Fruit fly (Drosophila melanogaster) whole organism, prepupa: ENCODE measurements around the gene mRpL45.

Source experiments
- Blimp-1 ChIP-seq: fragments of 200-800 bp; sonication (Bioruptor generic); optimal IDR thresholded peaks from 3 replicates; lab custom pipeline; 2017; ENCODE audit warnings: missing biosample characterization, missing genetic modification characterization, mild to moderate bottlenecking, moderate library complexity, missing genetic modification reagents
- CG10631 ChIP-seq: fragments of 200-800 bp; sonication (Bioruptor generic); optimal IDR thresholded peaks from 2 replicates; lab custom pipeline; 2016; ENCODE audit warnings: missing biosample characterization, missing genetic modification characterization
- CG10669 ChIP-seq: fragments of 200-800 bp; sonication (Bioruptor generic); optimal IDR thresholded peaks from 3 replicates; lab custom pipeline; 2018; ENCODE audit warnings: missing biosample characterization, mild to moderate bottlenecking, missing genetic modification characterization, moderate library complexity
- CG11294 ChIP-seq: fragments of 200-800 bp; sonication (Bioruptor generic); IDR thresholded peaks from 2 replicates; pipeline ENCODE4 v1.3.6; 2022; ENCODE audit warnings: missing biosample characterization, missing genetic modification characterization
- CG11762 ChIP-seq: fragments of 200-800 bp; sonication (Bioruptor generic); optimal IDR thresholded peaks from 3 replicates; lab custom pipeline; 2016; ENCODE audit warnings: missing biosample characterization, missing genetic modification characterization; ENCODE audit not compliant: insufficient read depth
- CG11902 ChIP-seq: fragments of 200-800 bp; sonication (Bioruptor generic); optimal IDR thresholded peaks from 3 replicates; lab custom pipeline; 2016; ENCODE audit warnings: missing biosample characterization, missing genetic modification characterization
- CG15336 ChIP-seq: fragments of 200-800 bp; sonication (Bioruptor generic); IDR thresholded peaks from 2 replicates; pipeline ENCODE4 v1.3.6; 2022; ENCODE audit warnings: missing biosample characterization, missing genetic modification characterization
- CG1621 ChIP-seq: fragments of 200-800 bp; sonication (Bioruptor generic); optimal IDR thresholded peaks from 3 replicates; lab custom pipeline; 2018; ENCODE audit warnings: missing biosample characterization, mild to moderate bottlenecking, missing genetic modification characterization
- CG16779 ChIP-seq: fragments of 200-800 bp; sonication (Bioruptor generic); optimal IDR thresholded peaks from 3 replicates; lab custom pipeline; 2017; ENCODE audit warnings: missing biosample characterization, mild to moderate bottlenecking, missing genetic modification characterization
- CG3032 ChIP-seq: fragments of 200-800 bp; optimal IDR thresholded peaks from 2 replicates; lab custom pipeline; 2019; ENCODE audit warnings: missing biosample characterization, mild to moderate bottlenecking, missing genetic modification characterization, moderate library complexity
- CG31627 ChIP-seq: fragments of 200-800 bp; sonication (Bioruptor generic); optimal IDR thresholded peaks from 3 replicates; lab custom pipeline; 2016; ENCODE audit warnings: missing biosample characterization, missing genetic modification characterization
- CG32006 ChIP-seq: fragments of 200-800 bp; sonication (Bioruptor generic); optimal IDR thresholded peaks from 3 replicates; lab custom pipeline; 2017; ENCODE audit warnings: missing biosample characterization, mild to moderate bottlenecking, missing genetic modification characterization
- CG34406 ChIP-seq: fragments of 200-800 bp; sonication (Bioruptor generic); optimal IDR thresholded peaks from 3 replicates; lab custom pipeline; 2016; ENCODE audit warnings: missing biosample characterization, missing genetic modification characterization
- CG3919 ChIP-seq: fragments of 200-800 bp; sonication (Bioruptor generic); optimal IDR thresholded peaks from 3 replicates; lab custom pipeline; 2016; ENCODE audit warnings: missing biosample characterization, missing genetic modification characterization
- CG4318 ChIP-seq: fragments of 200-800 bp; sonication (Bioruptor generic); optimal IDR thresholded peaks from 3 replicates; lab custom pipeline; 2017; ENCODE audit warnings: missing biosample characterization, mild to moderate bottlenecking, missing genetic modification characterization
- CG6792 ChIP-seq: fragments of 200-800 bp; sonication (Bioruptor generic); optimal IDR thresholded peaks from 3 replicates; lab custom pipeline; 2016; ENCODE audit warnings: missing biosample characterization, missing genetic modification characterization
- CG6854 ChIP-seq: fragments of 200-800 bp; sonication (Bioruptor generic); optimal IDR thresholded peaks from 2 replicates; lab custom pipeline; 2017; ENCODE audit warnings: missing biosample characterization, mild to moderate bottlenecking, missing genetic modification characterization
- CG7368 ChIP-seq: fragments of 200-800 bp; sonication (Bioruptor generic); optimal IDR thresholded peaks from 3 replicates; lab custom pipeline; 2016; ENCODE audit warnings: missing biosample characterization, missing genetic modification characterization
- CG8119 ChIP-seq: fragments of 200-800 bp; sonication (Bioruptor generic); IDR thresholded peaks from 3 replicates; pipeline ENCODE4 v1.3.6; 2022; ENCODE audit warnings: missing biosample characterization, missing genetic modification characterization
- CG8319 ChIP-seq: fragments of 200-800 bp; sonication (Bioruptor generic); optimal IDR thresholded peaks from 3 replicates; lab custom pipeline; 2016; ENCODE audit warnings: missing biosample characterization, missing genetic modification characterization
- CG9139 ChIP-seq: fragments of 200-800 bp; sonication (Bioruptor generic); optimal IDR thresholded peaks from 3 replicates; lab custom pipeline; 2017; ENCODE audit warnings: missing biosample characterization, mild to moderate bottlenecking, missing genetic modification characterization
- Eip75B ChIP-seq: fragments of 200-800 bp; sonication (Bioruptor generic); optimal IDR thresholded peaks from 3 replicates; lab custom pipeline; 2016; ENCODE audit warnings: missing biosample characterization, missing genetic modification characterization
- Eip78C ChIP-seq: fragments of 200-800 bp; sonication (Bioruptor generic); peaks from one replicate; lab custom pipeline; 2016; ENCODE audit warnings: missing biosample characterization, missing genetic modification characterization
- Eip93F ChIP-seq: fragments of 200-800 bp; sonication (Bioruptor generic); optimal IDR thresholded peaks from 2 replicates; lab custom pipeline; 2016; ENCODE audit warnings: missing biosample characterization, mild to moderate bottlenecking, missing genetic modification characterization
- Ets21C ChIP-seq: fragments of 200-800 bp; sonication (Bioruptor generic); optimal IDR thresholded peaks from 3 replicates; lab custom pipeline; 2016; ENCODE audit warnings: missing biosample characterization, missing genetic modification characterization
- Gug ChIP-seq: fragments of 200-800 bp; sonication (Bioruptor generic); IDR thresholded peaks from 2 replicates; pipeline ENCODE4 v1.3.6; 2022; ENCODE audit warnings: missing biosample characterization, missing genetic modification characterization
- Hr38 ChIP-seq: sonication (Bioruptor generic); optimal IDR thresholded peaks from 2 replicates; lab custom pipeline; 2016; ENCODE audit warnings: missing biosample characterization, missing genetic modification characterization
- Hr39 ChIP-seq: fragments of 200-800 bp; sonication (Bioruptor generic); optimal IDR thresholded peaks from 2 replicates; lab custom pipeline; 2016; ENCODE audit warnings: missing biosample characterization, missing genetic modification characterization
- Met ChIP-seq: fragments of 200-800 bp; sonication (Bioruptor generic); optimal IDR thresholded peaks from 3 replicates; lab custom pipeline; 2016; ENCODE audit warnings: missing biosample characterization, missing genetic modification characterization
- OdsH ChIP-seq: fragments of 200-800 bp; sonication (Bioruptor generic); optimal IDR thresholded peaks from 3 replicates; lab custom pipeline; 2016; ENCODE audit warnings: missing biosample characterization, missing genetic modification characterization
- Smox ChIP-seq: fragments of 200-800 bp; sonication (Bioruptor generic); optimal IDR thresholded peaks from 3 replicates; lab custom pipeline; 2016; ENCODE audit warnings: missing biosample characterization, missing genetic modification characterization
- Sox14 ChIP-seq: fragments of 200-800 bp; sonication (Bioruptor generic); optimal IDR thresholded peaks from 3 replicates; lab custom pipeline; 2016; ENCODE audit warnings: missing biosample characterization, missing genetic modification characterization
- Sox15 ChIP-seq: fragments of 200-800 bp; sonication (Bioruptor generic); optimal IDR thresholded peaks from 3 replicates; lab custom pipeline; 2016; ENCODE audit warnings: missing biosample characterization, missing genetic modification characterization
- achi ChIP-seq: fragments of 200-800 bp; sonication (Bioruptor generic); optimal IDR thresholded peaks from 3 replicates; lab custom pipeline; 2016; ENCODE audit warnings: missing biosample characterization, missing genetic modification characterization
- acj6 ChIP-seq: fragments of 200-800 bp; sonication (Bioruptor generic); optimal IDR thresholded peaks from 3 replicates; lab custom pipeline; 2016; ENCODE audit warnings: missing biosample characterization, missing genetic modification characterization
- cyc ChIP-seq: fragments of 200-800 bp; sonication (Bioruptor generic); optimal IDR thresholded peaks from 3 replicates; lab custom pipeline; 2016; ENCODE audit warnings: missing biosample characterization, missing genetic modification characterization
- dac ChIP-seq: fragments of 200-800 bp; sonication (Bioruptor generic); optimal IDR thresholded peaks from 2 replicates; lab custom pipeline; 2017; ENCODE audit warnings: missing biosample characterization, mild to moderate bottlenecking, missing genetic modification characterization
- dsx ChIP-seq: fragments of 200-800 bp; optimal IDR thresholded peaks from 3 replicates; lab custom pipeline; 2019; ENCODE audit warnings: missing biosample characterization, mild to moderate bottlenecking, missing genetic modification characterization, moderate library complexity; ENCODE audit not compliant: poor library complexity, severe bottlenecking
- fd85E ChIP-seq: fragments of 200-800 bp; sonication (Bioruptor generic); optimal IDR thresholded peaks from 3 replicates; lab custom pipeline; 2016; ENCODE audit warnings: missing biosample characterization, missing genetic modification characterization
- fkh ChIP-seq: fragments of 200-800 bp; sonication (Bioruptor generic); optimal IDR thresholded peaks from 3 replicates; lab custom pipeline; 2017; ENCODE audit warnings: missing biosample characterization, mild to moderate bottlenecking, missing genetic modification characterization, moderate library complexity
- net ChIP-seq: fragments of 200-800 bp; sonication (Bioruptor generic); optimal IDR thresholded peaks from 3 replicates; lab custom pipeline; 2016; ENCODE audit warnings: missing biosample characterization, missing genetic modification characterization
- pdm3 ChIP-seq: fragments of 200-800 bp; sonication (Bioruptor generic); optimal IDR thresholded peaks from 3 replicates; lab custom pipeline; 2016; ENCODE audit warnings: missing biosample characterization, missing genetic modification characterization
- salr ChIP-seq, 2 experiments: fragments of 200-800 bp; sonication (Bioruptor generic); optimal IDR thresholded peaks; 3 replicates each; lab custom pipeline; 2016 to 2018; ENCODE audit warnings: missing biosample characterization in 2 of 2, missing genetic modification characterization in 2 of 2, mild to moderate bottlenecking in 1 of 2
- spab ChIP-seq: fragments of 200-800 bp; sonication (Bioruptor generic); optimal IDR thresholded peaks from 2 replicates; lab custom pipeline; 2017; ENCODE audit warnings: missing biosample characterization, mild to moderate bottlenecking, missing genetic modification characterization, missing genetic modification reagents
- ss ChIP-seq, 2 experiments: fragments of 200-800 bp; sonication (Bioruptor generic); optimal IDR thresholded peaks; 2 replicates in 1 of 2; 3 replicates in 1 of 2; lab custom pipeline; 2017 to 2018; ENCODE audit warnings: mild to moderate bottlenecking in 2 of 2, missing biosample characterization in 2 of 2, missing genetic modification characterization in 2 of 2, moderate library complexity in 1 of 2
- svp ChIP-seq: fragments of 200-800 bp; sonication (Bioruptor generic); peaks from one replicate; lab custom pipeline; 2016; ENCODE audit warnings: missing biosample characterization, missing genetic modification characterization
- topi ChIP-seq: fragments of 200-800 bp; sonication (Bioruptor generic); optimal IDR thresholded peaks from 3 replicates; lab custom pipeline; 2016; ENCODE audit warnings: missing biosample characterization, missing genetic modification characterization
- vri ChIP-seq: fragments of 200-800 bp; sonication (Bioruptor generic); optimal IDR thresholded peaks from 3 replicates; lab custom pipeline; 2016; ENCODE audit warnings: missing biosample characterization, mild to moderate bottlenecking, missing genetic modification characterization

The mRpL45 gene

DNA sequence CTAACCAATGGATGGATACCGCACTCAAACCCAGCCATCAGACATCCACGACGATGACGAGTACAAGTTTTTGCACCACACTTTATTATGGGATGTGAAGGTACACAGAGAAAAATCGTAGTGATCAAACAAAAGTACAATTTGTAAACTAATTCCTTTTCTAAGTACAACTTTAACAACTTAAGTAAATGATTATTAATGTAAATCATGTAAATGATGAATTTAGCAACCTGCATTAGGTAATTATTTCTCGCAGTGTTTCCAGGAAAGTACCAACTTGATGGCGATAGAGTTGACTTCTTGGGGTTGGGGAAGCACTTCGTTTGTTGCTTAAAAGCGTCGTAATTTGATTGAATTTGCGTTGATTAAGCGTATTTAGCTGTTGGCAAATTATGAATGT is 44.8 kb downstream of the mRpL45 start (continued):
- TF ChIP-seq Sox14 (GFP tag; lab: Kevin White, UChicago) = peak; percentile 64
- peak; percentile 86 for TF ChIP-seq CG32006 (GFP tag; lab: Kevin White, UChicago)
- TF ChIP-seq Gug = no peak
- TF ChIP-seq fkh (GFP tag; lab: Kevin White, UChicago) = no peak
- TF ChIP-seq cyc (GFP tag; lab: Kevin White, UChicago) = no peak
- peak; percentile 28 to 69 for TF ChIP-seq salr (GFP tag; optimal IDR thresholded peaks at IDR 0.05; lab: Kevin White, UChicago)
- no peak for TF ChIP-seq CG16779 (tag; lab: Kevin White, UChicago)
- TF ChIP-seq ss (GFP tag; optimal IDR thresholded peaks at IDR 0.05; lab: Kevin White, UChicago) = no peak
- peak; percentile 64 for TF ChIP-seq net (GFP tag; lab: Kevin White, UChicago)
- peak; percentile 11 for TF ChIP-seq CG3919 (GFP tag; lab: Kevin White, UChicago)
- TF ChIP-seq achi (GFP tag; lab: Kevin White, UChicago) = peak; percentile 75
- no peak for TF ChIP-seq svp (GFP tag; lab: Kevin White, UChicago)
- TF ChIP-seq CG15336 (GFP tag; lab: Robert Waterston, UW) = peak; percentile 88
- TF ChIP-seq vri = no peak
- no peak for TF ChIP-seq CG11902 (GFP tag; lab: Kevin White, UChicago)
- TF ChIP-seq Ets21C (GFP tag; lab: Kevin White, UChicago) = no peak
- TF ChIP-seq CG11762 (GFP tag; lab: Kevin White, UChicago) = no peak
- peak; percentile 42 for TF ChIP-seq CG31627
- no peak for TF ChIP-seq fd85E (GFP tag; lab: Kevin White, UChicago)
- TF ChIP-seq CG6792 (GFP tag; lab: Kevin White, UChicago) = peak; percentile 8
- no peak for TF ChIP-seq CG6854
- TF ChIP-seq topi (GFP tag; lab: Kevin White, UChicago) = peak; percentile 8
- TF ChIP-seq CG10669 (GFP tag; lab: Kevin White, UChicago) = no peak
- TF ChIP-seq OdsH = peak; percentile 73
- no peak for TF ChIP-seq dac
- no peak for TF ChIP-seq spab (GFP tag; lab: Kevin White, UChicago)
- no peak for TF ChIP-seq Eip75B (GFP tag; lab: Kevin White, UChicago)
- TF ChIP-seq Blimp-1 (GFP tag; lab: Kevin White, UChicago) = no peak
- no peak for TF ChIP-seq Eip93F (GFP tag; lab: Kevin White, UChicago)
- peak; percentile 73 for TF ChIP-seq acj6 (GFP tag; lab: Kevin White, UChicago)
- TF ChIP-seq dsx (GFP tag; lab: Kevin White, UChicago) = no peak
- TF ChIP-seq CG8119 (GFP tag; lab: Robert Waterston, UW) = peak; percentile 90
- peak; percentile 81 for TF ChIP-seq Eip78C (GFP tag; lab: Kevin White, UChicago)
- TF ChIP-seq CG8319 = no peak

- TF ChIP-seq Eip78C (GFP tag; lab: Kevin White, UChicago) (peak; percentile 87), CG32006 (GFP tag; lab: Kevin White, UChicago) (peak; percentile 94), achi (GFP tag; lab: Kevin White, UChicago) (peak; percentile 70), CG8119 (GFP tag; lab: Robert Waterston, UW) (peak; percentile 92), fkh (GFP tag; lab: Kevin White, UChicago) (no peak), Smox (GFP tag; lab: Kevin White, UChicago) (no peak), topi (GFP tag; lab: Kevin White, UChicago) (peak; percentile 1), ss (GFP tag; optimal IDR thresholded peaks at IDR 0.05; lab: Kevin White, UChicago) (no peak), svp (GFP tag; lab: Kevin White, UChicago) (no peak), CG6792 (GFP tag; lab: Kevin White, UChicago) (peak; percentile 49), CG34406 (GFP tag; lab: Kevin White, UChicago) (peak; percentile 38), Hr38 (no peak), CG11902 (GFP tag; lab: Kevin White, UChicago) (no peak), CG31627 (peak; percentile 30), CG11294 (peak; percentile 65), CG10631 (GFP tag; lab: Kevin White, UChicago) (peak; percentile 56), CG3032 (tag; lab: Kevin White, UChicago) (no peak), CG7368 (GFP tag; lab: Kevin White, UChicago) (peak; percentile 48), vri (no peak), CG3919 (GFP tag; lab: Kevin White, UChicago) (peak; percentile 67), dac (peak; percentile 87), Sox15 (GFP tag; lab: Kevin White, UChicago) (no peak), CG1621 (no peak), cyc (GFP tag; lab: Kevin White, UChicago) (no peak), CG4318 (GFP tag; lab: Kevin White, UChicago) (peak; percentile 86), Met (GFP tag; lab: Kevin White, UChicago) (no peak), Eip75B (GFP tag; lab: Kevin White, UChicago) (peak; percentile 20), CG9139 (GFP tag; lab: Kevin White, UChicago) (no peak), net (GFP tag; lab: Kevin White, UChicago) (peak; percentile 75), pdm3 (GFP tag; lab: Kevin White, UChicago) (peak; percentile 77), CG6854 (no peak), Hr39 (GFP tag; lab: Kevin White, UChicago) (peak; percentile 13)
Observed at dm6 chr3R:22664274-22664673, 46.0 kb downstream of the mRpL45 start.
